Fruit fly (Drosophila melanogaster) whole organism, embryonic: ENCODE results near the gene RASSF8.

ENCODE experiments used
- CG13624 ChIP-seq: fragments of 200-800 bp; sonication (Bioruptor generic); optimal IDR thresholded peaks from 2 replicates; lab custom pipeline; 2016; ENCODE audit warnings: missing biosample characterization, missing genetic modification characterization
- CG9797 ChIP-seq: fragments of 200-800 bp; sonication (Bioruptor generic); optimal IDR thresholded peaks from 3 replicates; lab custom pipeline; 2018; ENCODE audit warnings: missing biosample characterization, mild to moderate bottlenecking, missing genetic modification characterization
- Hr3 ChIP-seq: fragments of 200-800 bp; sonication (Bioruptor generic); optimal IDR thresholded peaks from 3 replicates; lab custom pipeline; 2016; ENCODE audit warnings: missing biosample characterization, missing genetic modification characterization
- chn ChIP-seq: fragments of 200-800 bp; sonication (Bioruptor generic); optimal IDR thresholded peaks from 2 replicates; lab custom pipeline; 2016; ENCODE audit warnings: missing biosample characterization, missing genetic modification characterization
- crp ChIP-seq, 2 experiments: fragments of 200-800 bp; sonication (Bioruptor generic); optimal IDR thresholded peaks; 2 replicates in 1 of 2; 3 replicates in 1 of 2; lab custom pipeline; 2017; ENCODE audit warnings: missing biosample characterization in 2 of 2, missing genetic modification characterization in 2 of 2, mild to moderate bottlenecking in 1 of 2, moderate library complexity in 1 of 2
- dan ChIP-seq: fragments of 200-800 bp; sonication (Bioruptor generic); IDR thresholded peaks from 2 replicates; pipeline ENCODE4 v1.3.6; 2022; ENCODE audit warnings: missing biosample characterization, missing genetic modification characterization
- fd3F ChIP-seq: fragments of 200-800 bp; sonication (Bioruptor generic); optimal IDR thresholded peaks from 2 replicates; lab custom pipeline; 2018; ENCODE audit warnings: missing biosample characterization, mild to moderate bottlenecking, missing genetic modification characterization, moderate library complexity
- hkb ChIP-seq, 2 experiments: fragments of 200-800 bp in 1 of 2; fragments of >200 bp in 1 of 2; sonication (Bioruptor generic) in 1 of 2; IDR thresholded peaks in 1 of 2; optimal IDR thresholded peaks in 1 of 2; 2 replicates each; pipeline versions ENCODE4 v1.3.6 to Lab custom; 2017 to 2022; ENCODE audit warnings: missing biosample characterization in 1 of 2, missing genetic modification characterization in 1 of 2
- onecut ChIP-seq: fragments of 200-800 bp; sonication (Bioruptor generic); IDR thresholded peaks from 2 replicates; pipeline ENCODE4 v1.3.6; 2022; ENCODE audit warnings: missing biosample characterization, missing genetic modification characterization
- sens ChIP-seq: fragments of 200-800 bp; sonication (Bioruptor generic); peaks from one replicate; lab custom pipeline; 2016; ENCODE audit warnings: missing biosample characterization, missing genetic modification characterization
- sna ChIP-seq: fragments of 200-800 bp; sonication (Bioruptor generic); IDR thresholded peaks from 2 replicates; pipeline ENCODE4 v1.3.6; 2022; ENCODE audit warnings: missing biosample characterization, missing genetic modification characterization; ENCODE audit not compliant: partially characterized antibody

DNA sequence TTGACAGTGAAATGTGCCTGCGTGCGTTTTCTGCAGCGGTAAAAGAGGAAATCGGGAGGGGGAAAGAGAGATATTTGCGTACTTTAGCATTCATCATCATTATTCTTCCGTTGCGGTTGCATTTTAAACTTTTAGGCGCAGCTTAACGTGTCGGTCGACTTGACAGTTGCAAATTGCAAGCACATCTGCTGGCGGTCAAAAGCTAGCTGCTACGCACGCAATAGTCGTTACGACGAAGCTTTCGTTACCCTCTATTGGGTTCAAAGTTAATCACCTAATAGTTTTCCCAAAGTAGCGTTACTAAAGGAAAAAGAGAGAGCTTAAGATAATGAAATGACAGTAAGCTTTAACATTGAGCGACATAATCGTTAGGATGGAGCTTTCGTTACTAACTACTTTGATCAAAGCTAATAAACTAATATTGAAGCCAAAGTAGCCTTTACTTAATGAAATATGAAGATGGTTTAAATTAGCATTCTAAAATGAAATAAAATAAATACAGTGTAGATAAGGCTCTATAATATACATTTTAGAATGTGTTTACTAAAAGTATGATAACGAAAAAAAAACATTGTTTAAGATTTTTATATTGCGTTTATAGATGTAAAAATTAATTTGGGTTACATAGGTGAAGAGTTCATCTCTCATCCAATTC lies 9.4 kb upstream of the RASSF8 start:
- TF ChIP-seq chn (GFP tag; lab: Kevin White, UChicago), result no peak
- no peak for TF ChIP-seq sens (GFP tag; lab: Kevin White, UChicago)
- TF ChIP-seq hkb (optimal IDR thresholded peaks at IDR 0.05; lab: Kevin White, UChicago), result no peak
- TF ChIP-seq hkb (GFP tag; IDR thresholded peaks at IDR 0.05; lab: Robert Waterston, UW), result no peak
- no peak for TF ChIP-seq CG9797 (GFP tag; lab: Kevin White, UChicago)
- no peak for TF ChIP-seq sna (GFP tag; lab: Robert Waterston, UW)
- no peak for TF ChIP-seq CG13624
- TF ChIP-seq crp (GFP tag; optimal IDR thresholded peaks at IDR 0.05; lab: Kevin White, UChicago), result no peak
- no peak for TF ChIP-seq dan (GFP tag; lab: Robert Waterston, UW)
- TF ChIP-seq onecut (GFP tag; lab: Robert Waterston, UW), result no peak
- no peak for TF ChIP-seq Hr3 (GFP tag; lab: Kevin White, UChicago)
- no peak for TF ChIP-seq fd3F (GFP tag; lab: Kevin White, UChicago)
